Fruit fly (Drosophila melanogaster) whole organism, embryonic: ENCODE data around the gene CG7879.
A peak's percentile ranks its signal among the peaks of the same experiment; 100 is the strongest.

Experiments used
- CG1024 ChIP-seq: fragments of 200-800 bp; sonication (Bioruptor generic); IDR thresholded peaks from 2 replicates; pipeline ENCODE4 v1.3.6; 2022; ENCODE audit warnings: missing biosample characterization, missing genetic modification characterization
- CG10321 ChIP-seq: fragments of 200-800 bp; sonication (Bioruptor generic); IDR thresholded peaks from 2 replicates; pipeline ENCODE4 v1.3.6; 2022; ENCODE audit warnings: missing biosample characterization, missing genetic modification characterization
- CG10959 ChIP-seq: fragments of 200-800 bp; sonication (Bioruptor generic); IDR thresholded peaks from 2 replicates; pipeline ENCODE4 v1.3.6; 2022; ENCODE audit warnings: missing biosample characterization, missing genetic modification characterization
- CG10979 ChIP-seq: fragments of 200-800 bp; sonication (Bioruptor generic); optimal IDR thresholded peaks from 2 replicates; lab custom pipeline; 2018; ENCODE audit warnings: missing biosample characterization, mild to moderate bottlenecking, missing genetic modification characterization, moderate library complexity
- CG11456 ChIP-seq: fragments of 200-800 bp; sonication (Bioruptor generic); IDR thresholded peaks from 3 replicates; pipeline ENCODE4 v1.3.6; 2022; ENCODE audit warnings: missing biosample characterization, missing genetic modification characterization
- CG11695 ChIP-seq: fragments of 200-800 bp; sonication (Bioruptor generic); IDR thresholded peaks from 3 replicates; pipeline ENCODE4 v1.3.6; 2022; ENCODE audit warnings: missing biosample characterization, missing genetic modification characterization
- CG13123 ChIP-seq: fragments of 200-800 bp; sonication (Bioruptor generic); optimal IDR thresholded peaks from 2 replicates; lab custom pipeline; 2016; ENCODE audit warnings: missing biosample characterization, missing genetic modification characterization
- CG14050 ChIP-seq: fragments of 200-800 bp; sonication (Bioruptor generic); IDR thresholded peaks from 3 replicates; pipeline ENCODE4 v1.3.6; 2022; ENCODE audit warnings: missing biosample characterization, missing genetic modification characterization
- CG15696 ChIP-seq: fragments of 200-800 bp; sonication (Bioruptor generic); optimal IDR thresholded peaks from 2 replicates; lab custom pipeline; 2019; ENCODE audit warnings: missing biosample characterization, mild to moderate bottlenecking, missing genetic modification characterization, moderate library complexity
- CG17912 ChIP-seq: fragments of 200-800 bp; sonication (Bioruptor generic); optimal IDR thresholded peaks from 2 replicates; lab custom pipeline; 2018; ENCODE audit warnings: missing biosample characterization, mild to moderate bottlenecking, missing genetic modification characterization
- CG30431 ChIP-seq: fragments of 200-800 bp; sonication (Bioruptor generic); optimal IDR thresholded peaks from 2 replicates; lab custom pipeline; 2017; ENCODE audit warnings: missing biosample characterization, missing genetic modification characterization
- CG3163 ChIP-seq: fragments of 200-800 bp; sonication (Bioruptor generic); optimal IDR thresholded peaks from 3 replicates; lab custom pipeline; 2016; ENCODE audit warnings: missing biosample characterization, missing genetic modification characterization
- CG32767 ChIP-seq: fragments of 200-800 bp; sonication (Bioruptor generic); IDR thresholded peaks from 2 replicates; pipeline ENCODE4 v1.3.6; 2022; ENCODE audit warnings: missing biosample characterization, missing genetic modification characterization
- CG33557 ChIP-seq: fragments of 200-800 bp; sonication (Bioruptor generic); optimal IDR thresholded peaks from 2 replicates; lab custom pipeline; 2019; ENCODE audit warnings: missing biosample characterization, mild to moderate bottlenecking, missing genetic modification characterization, moderate library complexity
- CG43689 ChIP-seq: fragments of 200-800 bp; sonication (Bioruptor generic); IDR thresholded peaks from 2 replicates; pipeline ENCODE4 v1.3.6; 2022; ENCODE audit warnings: missing biosample characterization, missing genetic modification characterization
- CG6683 ChIP-seq: fragments of 200-800 bp; sonication (Bioruptor generic); optimal IDR thresholded peaks from 2 replicates; lab custom pipeline; 2017; ENCODE audit warnings: missing biosample characterization, mild to moderate bottlenecking, missing genetic modification characterization, missing genetic modification reagents
- CG7786 ChIP-seq: fragments of 200-800 bp; sonication (Bioruptor generic); optimal IDR thresholded peaks from 2 replicates; lab custom pipeline; 2016; ENCODE audit warnings: missing biosample characterization, missing genetic modification characterization
- CG8281 ChIP-seq: fragments of 200-800 bp; sonication (Bioruptor generic); optimal IDR thresholded peaks from 2 replicates; lab custom pipeline; 2018; ENCODE audit warnings: missing biosample characterization, mild to moderate bottlenecking, missing genetic modification characterization, moderate library complexity
- CG8388 ChIP-seq: fragments of 200-800 bp; sonication (Bioruptor generic); optimal IDR thresholded peaks from 2 replicates; lab custom pipeline; 2019; ENCODE audit warnings: missing biosample characterization, mild to moderate bottlenecking, missing genetic modification characterization, moderate library complexity
- CG8944 ChIP-seq: fragments of 200-800 bp; sonication (Bioruptor generic); optimal IDR thresholded peaks from 3 replicates; lab custom pipeline; 2016; ENCODE audit warnings: missing biosample characterization, missing genetic modification characterization
- CG9797 ChIP-seq: fragments of 200-800 bp; sonication (Bioruptor generic); optimal IDR thresholded peaks from 3 replicates; lab custom pipeline; 2018; ENCODE audit warnings: missing biosample characterization, mild to moderate bottlenecking, missing genetic modification characterization
- CoRest ChIP-seq: fragments of 200-800 bp; sonication (Bioruptor generic); optimal IDR thresholded peaks from 3 replicates; lab custom pipeline; 2018; ENCODE audit warnings: missing biosample characterization, mild to moderate bottlenecking, missing genetic modification characterization, moderate library complexity
- Dek ChIP-seq: fragments of 200-800 bp; sonication (Bioruptor generic); optimal IDR thresholded peaks from 3 replicates; lab custom pipeline; 2019; ENCODE audit warnings: missing biosample characterization, mild to moderate bottlenecking, missing genetic modification characterization, moderate library complexity
- HHEX ChIP-seq: fragments of 200-800 bp; sonication (Bioruptor generic); optimal IDR thresholded peaks from 3 replicates; lab custom pipeline; 2017; ENCODE audit warnings: missing biosample characterization, mild to moderate bottlenecking, missing genetic modification characterization, missing genetic modification reagents
- Hand ChIP-seq: fragments of 200-800 bp; sonication (Bioruptor generic); optimal IDR thresholded peaks from 2 replicates; lab custom pipeline; 2017; ENCODE audit warnings: mild to moderate bottlenecking, missing biosample characterization, missing genetic modification reagents, missing genetic modification characterization
- Nf-YA ChIP-seq: fragments of 200-800 bp; sonication (Bioruptor generic); IDR thresholded peaks from 2 replicates; pipeline ENCODE4 v1.3.6; 2022; ENCODE audit warnings: missing biosample characterization, missing genetic modification characterization
- Nf-YB ChIP-seq: fragments of 200-800 bp; sonication (Bioruptor generic); optimal IDR thresholded peaks from 3 replicates; lab custom pipeline; 2019; ENCODE audit warnings: missing biosample characterization, mild to moderate bottlenecking, missing genetic modification characterization, moderate library complexity
- Oaz ChIP-seq: fragments of 200-800 bp; sonication (Bioruptor generic); IDR thresholded peaks from 2 replicates; pipeline ENCODE4 v1.3.6; 2022; ENCODE audit warnings: missing biosample characterization, missing genetic modification characterization
- Optix ChIP-seq: fragments of 200-800 bp; sonication (Bioruptor generic); IDR thresholded peaks from 3 replicates; pipeline ENCODE4 v1.3.6; 2022; ENCODE audit warnings: missing biosample characterization, missing genetic modification characterization
- Scr ChIP-seq: fragments of 200-800 bp; sonication (Bioruptor generic); IDR thresholded peaks from 2 replicates; pipeline ENCODE4 v1.3.6; 2022; ENCODE audit warnings: missing biosample characterization, missing genetic modification characterization; ENCODE audit not compliant: partially characterized antibody
- Stat92E ChIP-seq, 3 experiments: fragments of >200 bp in 2 of 3; fragments of 200-800 bp in 1 of 3; sonication (Bioruptor generic) in 1 of 3; optimal IDR thresholded peaks; 2 replicates each; lab custom pipeline; 2017 to 2019; ENCODE audit warnings: missing biosample characterization in 3 of 3, missing genetic modification characterization in 3 of 3, mild to moderate bottlenecking in 1 of 3, moderate library complexity in 1 of 3
- Usf ChIP-seq: fragments of 200-800 bp; sonication (Bioruptor generic); optimal IDR thresholded peaks from 2 replicates; lab custom pipeline; 2017; ENCODE audit warnings: missing genotype, missing biosample characterization, missing genetic modification characterization
- Xrp1 ChIP-seq: fragments of 200-800 bp; sonication (Bioruptor generic); IDR thresholded peaks from 2 replicates; pipeline ENCODE4 v1.3.6; 2022; ENCODE audit warnings: missing biosample characterization, missing genetic modification characterization
- aop ChIP-seq: fragments of 200-800 bp; sonication (Bioruptor generic); IDR thresholded peaks from 2 replicates; pipeline ENCODE4 v1.3.6; 2022; ENCODE audit warnings: missing biosample characterization, missing genetic modification characterization
- btn ChIP-seq: fragments of 200-800 bp; sonication (Bioruptor generic); optimal IDR thresholded peaks from 2 replicates; lab custom pipeline; 2016; ENCODE audit warnings: missing biosample characterization, missing genetic modification characterization
- cg ChIP-seq: fragments of 200-800 bp; sonication (Bioruptor generic); optimal IDR thresholded peaks from 3 replicates; lab custom pipeline; 2019; ENCODE audit warnings: missing biosample characterization, mild to moderate bottlenecking, missing genetic modification characterization, moderate library complexity
- exex ChIP-seq: fragments of 200-800 bp; sonication (Bioruptor generic); optimal IDR thresholded peaks from 4 replicates; lab custom pipeline; 2018; ENCODE audit warnings: missing biosample characterization, mild to moderate bottlenecking, missing genetic modification characterization, moderate library complexity
- gro ChIP-seq: fragments of 200-800 bp; sonication (Bioruptor generic); optimal IDR thresholded peaks from 2 replicates; lab custom pipeline; 2016; ENCODE audit warnings: missing biosample characterization, missing genetic modification characterization
- gt ChIP-seq: fragments of 200-800 bp; sonication (Bioruptor generic); IDR thresholded peaks from 2 replicates; pipeline ENCODE4 v1.3.6; 2022; ENCODE audit warnings: missing biosample characterization, missing genetic modification characterization
- hb ChIP-seq: fragments of 200-800 bp; sonication (Bioruptor generic); IDR thresholded peaks from 3 replicates; pipeline ENCODE4 v1.3.6; 2022; ENCODE audit warnings: missing biosample characterization, missing genetic modification characterization; ENCODE audit not compliant: partially characterized antibody
- hth ChIP-seq: fragments of >200 bp; optimal IDR thresholded peaks from 2 replicates; lab custom pipeline; 2017; ENCODE audit warnings: inconsistent platforms
- ind ChIP-seq: fragments of 200-800 bp; sonication (Bioruptor generic); optimal IDR thresholded peaks from 3 replicates; lab custom pipeline; 2016; ENCODE audit warnings: missing biosample characterization, missing genetic modification characterization
- lbe ChIP-seq: fragments of 200-800 bp; sonication (Bioruptor generic); optimal IDR thresholded peaks from 2 replicates; lab custom pipeline; 2016; ENCODE audit warnings: missing biosample characterization, mild to moderate bottlenecking, missing genetic modification characterization
- nerfin-2 ChIP-seq: fragments of 200-800 bp; sonication (Bioruptor generic); IDR thresholded peaks from 2 replicates; pipeline ENCODE4 v1.3.6; 2022; ENCODE audit warnings: missing biosample characterization, missing genetic modification characterization; ENCODE audit not compliant: partially characterized antibody
- nmo ChIP-seq: fragments of 200-800 bp; sonication (Bioruptor generic); optimal IDR thresholded peaks from 2 replicates; lab custom pipeline; 2018; ENCODE audit warnings: missing biosample characterization, mild to moderate bottlenecking, missing genetic modification characterization, moderate library complexity
- org-1 ChIP-seq: fragments of 200-800 bp; sonication (Bioruptor generic); optimal IDR thresholded peaks from 2 replicates; lab custom pipeline; 2017; ENCODE audit warnings: missing biosample characterization, missing genetic modification characterization
- pfk ChIP-seq: fragments of 200-800 bp; sonication (Bioruptor generic); optimal IDR thresholded peaks from 2 replicates; lab custom pipeline; 2018; ENCODE audit warnings: missing biosample characterization, mild to moderate bottlenecking, missing genetic modification characterization, moderate library complexity
- run ChIP-seq: fragments of 200-800 bp; sonication (Bioruptor generic); optimal IDR thresholded peaks from 3 replicates; lab custom pipeline; 2018; ENCODE audit warnings: missing biosample characterization, mild to moderate bottlenecking, missing genetic modification characterization
- shn ChIP-seq: fragments of 200-800 bp; sonication (Bioruptor generic); optimal IDR thresholded peaks from 3 replicates; lab custom pipeline; 2016; ENCODE audit warnings: missing biosample characterization, missing genetic modification characterization
- yki ChIP-seq: fragments of >200 bp; optimal IDR thresholded peaks from 3 replicates; lab custom pipeline; 2018

The CG7879 gene

DNA sequence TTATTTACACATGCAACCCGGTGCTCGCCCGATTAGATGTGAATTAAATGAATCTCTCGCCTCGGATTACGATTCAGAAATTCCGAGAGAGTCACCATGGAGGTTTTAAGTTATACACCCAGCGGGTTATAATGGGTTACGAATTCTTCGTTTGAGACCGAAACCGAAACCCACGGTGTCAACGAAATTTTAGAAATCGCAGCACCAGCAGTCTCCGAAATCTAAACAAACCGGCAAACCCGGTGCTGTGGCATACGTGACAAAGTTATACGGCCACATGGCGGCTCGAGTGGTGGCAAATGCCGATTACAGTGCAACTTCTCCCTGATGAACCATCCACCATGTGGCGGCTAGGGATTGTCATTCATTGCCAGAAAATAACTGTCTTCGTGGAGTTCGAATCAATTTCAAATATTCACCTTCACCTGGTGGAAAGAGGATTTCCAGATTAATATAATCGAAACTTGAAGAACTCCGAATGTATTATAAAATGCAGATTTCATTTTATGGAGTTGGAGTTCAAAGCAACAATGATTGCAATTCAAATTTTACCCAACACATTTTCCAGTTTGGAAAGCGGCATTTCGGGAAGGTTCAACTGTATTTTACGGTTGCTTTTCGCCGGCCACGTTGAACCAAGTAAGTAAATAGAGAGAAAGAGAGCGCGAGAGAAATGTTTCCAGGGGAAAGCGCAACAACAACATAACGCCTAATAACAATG lies 52.4 kb downstream of the CG7879 start (continued):
- TF ChIP-seq run (tag; lab: Kevin White, UChicago) (peak; percentile 32), aop (GFP tag; lab: Robert Waterston, UW) (no peak), Stat92E (GFP tag; optimal IDR thresholded peaks at IDR 0.05; lab: Kevin White, UChicago) (peak in 1 of 3 experiments; percentile 30), gro (GFP tag; lab: Kevin White, UChicago) (no peak), lbe (GFP tag; lab: Kevin White, UChicago) (no peak), yki (no peak), CG13123 (peak; percentile 42), Scr (GFP tag; lab: Robert Waterston, UW) (no peak), org-1 (peak; percentile 76), CoRest (tag; lab: Kevin White, UChicago) (peak; percentile 80), Nf-YB (GFP tag; lab: Kevin White, UChicago) (peak; percentile 33), nmo (GFP tag; lab: Kevin White, UChicago) (peak; percentile 85), CG10979 (peak; percentile 83), Optix (GFP tag; lab: Robert Waterston, UW) (peak; percentile 48; the same call in 1 of the 3 replicates), Xrp1 (GFP tag; lab: Robert Waterston, UW) (peak; percentile 70), Usf (GFP tag; lab: Kevin White, UChicago) (peak; percentile 58), CG30431 (GFP tag; lab: Kevin White, UChicago) (peak; percentile 64), CG15696 (tag; lab: Kevin White, UChicago) (peak; percentile 77), Hand (GFP tag; lab: Kevin White, UChicago) (no peak), gt (GFP tag; lab: Robert Waterston, UW) (no peak), exex (no peak), CG10321 (GFP tag; lab: Robert Waterston, UW) (no peak), CG33557 (GFP tag; lab: Kevin White, UChicago) (peak; percentile 79), hb (GFP tag; lab: Robert Waterston, UW) (no peak), CG9797 (GFP tag; lab: Kevin White, UChicago) (peak; percentile 8), HHEX (GFP tag; lab: Kevin White, UChicago) (peak; percentile 53), CG8388 (GFP tag; lab: Kevin White, UChicago) (peak; percentile 79), Dek (peak; percentile 47), CG17912 (GFP tag; lab: Kevin White, UChicago) (no peak), CG8281 (tag; lab: Kevin White, UChicago) (peak; percentile 45), CG3163 (GFP tag; lab: Kevin White, UChicago) (peak; percentile 25), btn (GFP tag; lab: Kevin White, UChicago) (peak; percentile 66), shn (GFP tag; lab: Kevin White, UChicago) (peak; percentile 71), Oaz (no peak), CG6683 (GFP tag; lab: Kevin White, UChicago) (no peak), pfk (GFP tag; lab: Kevin White, UChicago) (no peak), ind (GFP tag; lab: Kevin White, UChicago) (peak; percentile 78), hth (lab: Kevin White, UChicago) (no peak), CG11695 (peak; percentile 72), nerfin-2 (GFP tag; lab: Robert Waterston, UW) (no peak), CG1024 (0 out of 2 replicates have a peak, but pooled peaks have one; percentile 22), CG8944 (GFP tag; lab: Kevin White, UChicago) (peak; percentile 70), CG11456 (GFP tag; lab: Robert Waterston, UW) (no peak), cg (GFP tag; lab: Kevin White, UChicago) (no peak), CG43689 (GFP tag; lab: Robert Waterston, UW) (0 out of 2 replicates have a peak, but pooled peaks have one; percentile 19), CG14050 (no peak), Nf-YA (GFP tag; lab: Robert Waterston, UW) (no peak), CG7786 (GFP tag; lab: Kevin White, UChicago) (peak; percentile 66), CG10959 (GFP tag; lab: Robert Waterston, UW) (peak; percentile 40; the same call in 1 of the 2 replicates), CG32767 (GFP tag; lab: Robert Waterston, UW) (peak; percentile 62)
